Fruit fly (Drosophila melanogaster) whole organism, embryonic: ENCODE measurements around the gene CG5056.

Experiments used
- ATbp ChIP-seq: fragments of 200-800 bp; sonication (Bioruptor generic); optimal IDR thresholded peaks from 2 replicates; lab custom pipeline; 2017; ENCODE audit warnings: missing biosample characterization, mild to moderate bottlenecking, missing genetic modification characterization, missing genetic modification reagents
- Antp ChIP-seq: fragments of 200-800 bp; sonication (Bioruptor generic); optimal IDR thresholded peaks from 3 replicates; lab custom pipeline; 2016; ENCODE audit warnings: missing biosample characterization, missing genetic modification characterization
- CG11456 ChIP-seq: fragments of 200-800 bp; sonication (Bioruptor generic); IDR thresholded peaks from 3 replicates; pipeline ENCODE4 v1.3.6; 2022; ENCODE audit warnings: missing biosample characterization, missing genetic modification characterization
- CG11695 ChIP-seq: fragments of 200-800 bp; sonication (Bioruptor generic); IDR thresholded peaks from 3 replicates; pipeline ENCODE4 v1.3.6; 2022; ENCODE audit warnings: missing biosample characterization, missing genetic modification characterization
- CG12391 ChIP-seq: fragments of 200-800 bp; sonication (Bioruptor generic); optimal IDR thresholded peaks from 3 replicates; lab custom pipeline; 2018; ENCODE audit warnings: missing biosample characterization, mild to moderate bottlenecking, missing genetic modification characterization, moderate library complexity
- CG14441 ChIP-seq: fragments of 200-800 bp; sonication (Bioruptor generic); IDR thresholded peaks from 2 replicates; pipeline ENCODE4 v1.3.6; 2022; ENCODE audit warnings: missing biosample characterization, missing genetic modification characterization
- CG15514 ChIP-seq: fragments of 200-800 bp; sonication (Bioruptor generic); optimal IDR thresholded peaks from 3 replicates; lab custom pipeline; 2017; ENCODE audit warnings: missing biosample characterization, missing genetic modification characterization, mild to moderate bottlenecking, moderate library complexity, missing genetic modification reagents
- CG17361 ChIP-seq: fragments of 200-800 bp; sonication (Bioruptor generic); IDR thresholded peaks from 3 replicates; pipeline ENCODE4 v1.3.6; 2022; ENCODE audit warnings: missing biosample characterization, missing genetic modification characterization
- CG17385 ChIP-seq: fragments of 200-800 bp; sonication (Bioruptor generic); optimal IDR thresholded peaks from 3 replicates; lab custom pipeline; 2018; ENCODE audit warnings: missing biosample characterization, mild to moderate bottlenecking, missing genetic modification characterization
- CG2116 ChIP-seq: fragments of 200-800 bp; sonication (Bioruptor generic); optimal IDR thresholded peaks from 3 replicates; lab custom pipeline; 2018; ENCODE audit warnings: missing biosample characterization, mild to moderate bottlenecking, missing genetic modification characterization
- CG2199 ChIP-seq: fragments of 200-800 bp; sonication (Bioruptor generic); IDR thresholded peaks from 3 replicates; pipeline ENCODE4 v1.3.6; 2022; ENCODE audit warnings: missing biosample characterization, missing genetic modification characterization
- CG34376 ChIP-seq: fragments of 200-800 bp; sonication (Bioruptor generic); optimal IDR thresholded peaks from 2 replicates; lab custom pipeline; 2018; ENCODE audit warnings: missing biosample characterization, mild to moderate bottlenecking, missing genetic modification characterization
- CG4707 ChIP-seq: fragments of 200-800 bp; sonication (Bioruptor generic); optimal IDR thresholded peaks from 2 replicates; lab custom pipeline; 2018; ENCODE audit warnings: missing biosample characterization, mild to moderate bottlenecking, missing genetic modification characterization, moderate library complexity
- CG6689 ChIP-seq: fragments of 200-800 bp; sonication (Bioruptor generic); IDR thresholded peaks from 2 replicates; pipeline ENCODE4 v1.3.6; 2022; ENCODE audit warnings: missing biosample characterization, missing genetic modification characterization
- CG7987 ChIP-seq: fragments of 200-800 bp; sonication (Bioruptor generic); optimal IDR thresholded peaks from 2 replicates; lab custom pipeline; 2018; ENCODE audit warnings: missing biosample characterization, mild to moderate bottlenecking, missing genetic modification characterization, moderate library complexity
- CG9727 ChIP-seq: fragments of 200-800 bp; sonication (Bioruptor generic); optimal IDR thresholded peaks from 3 replicates; lab custom pipeline; 2017; ENCODE audit warnings: missing biosample characterization, mild to moderate bottlenecking, missing genetic modification characterization
- CG9817 ChIP-seq: fragments of 200-800 bp; sonication (Bioruptor generic); optimal IDR thresholded peaks from 2 replicates; lab custom pipeline; 2018; ENCODE audit warnings: missing biosample characterization, mild to moderate bottlenecking, missing genetic modification characterization, moderate library complexity
- Camta ChIP-seq: fragments of 200-800 bp; sonication (Bioruptor generic); optimal IDR thresholded peaks from 2 replicates; lab custom pipeline; 2016; ENCODE audit warnings: missing biosample characterization, missing genetic modification characterization
- CrebB ChIP-seq: fragments of 200-800 bp; sonication (Bioruptor generic); optimal IDR thresholded peaks from 3 replicates; lab custom pipeline; 2018; ENCODE audit warnings: missing biosample characterization, mild to moderate bottlenecking, missing genetic modification characterization
- Doc3 ChIP-seq: fragments of 200-800 bp; sonication (Bioruptor generic); IDR thresholded peaks from 3 replicates; pipeline ENCODE4 v1.3.6; 2022; ENCODE audit warnings: missing biosample characterization, missing genetic modification characterization; ENCODE audit not compliant: partially characterized antibody
- Dp ChIP-seq: fragments of 200-800 bp; sonication (Bioruptor generic); optimal IDR thresholded peaks from 2 replicates; lab custom pipeline; 2018; ENCODE audit warnings: missing biosample characterization, mild to moderate bottlenecking, missing genetic modification characterization, moderate library complexity
- HLH4C ChIP-seq: fragments of 200-800 bp; sonication (Bioruptor generic); IDR thresholded peaks from 3 replicates; pipeline ENCODE4 v1.3.6; 2022; ENCODE audit warnings: missing biosample characterization, missing genetic modification characterization; ENCODE audit not compliant: partially characterized antibody
- HLH54F ChIP-seq: fragments of 200-800 bp; sonication (Bioruptor generic); optimal IDR thresholded peaks from 3 replicates; lab custom pipeline; 2016; ENCODE audit warnings: missing biosample characterization, missing genetic modification characterization
- Hey ChIP-seq: fragments of 200-800 bp; sonication (Bioruptor generic); optimal IDR thresholded peaks from 3 replicates; lab custom pipeline; 2018; ENCODE audit warnings: missing biosample characterization, mild to moderate bottlenecking, missing genetic modification characterization
- Lhr ChIP-seq: fragments of 200-800 bp; sonication (Bioruptor generic); optimal IDR thresholded peaks from 3 replicates; lab custom pipeline; 2017; ENCODE audit warnings: mild to moderate bottlenecking, missing biosample characterization, missing genetic modification reagents, missing genetic modification characterization
- Lim3 ChIP-seq: fragments of 200-800 bp; sonication (Bioruptor generic); IDR thresholded peaks from 2 replicates; pipeline ENCODE4 v1.3.6; 2022; ENCODE audit warnings: missing biosample characterization, missing genetic modification characterization
- MESR4 ChIP-seq: fragments of 200-800 bp; sonication (Bioruptor generic); optimal IDR thresholded peaks from 2 replicates; lab custom pipeline; 2018; ENCODE audit warnings: missing biosample characterization, mild to moderate bottlenecking, missing genetic modification characterization, moderate library complexity
- Nf-YB ChIP-seq: fragments of 200-800 bp; sonication (Bioruptor generic); optimal IDR thresholded peaks from 3 replicates; lab custom pipeline; 2019; ENCODE audit warnings: missing biosample characterization, mild to moderate bottlenecking, missing genetic modification characterization, moderate library complexity
- Oaz ChIP-seq: fragments of 200-800 bp; sonication (Bioruptor generic); IDR thresholded peaks from 2 replicates; pipeline ENCODE4 v1.3.6; 2022; ENCODE audit warnings: missing biosample characterization, missing genetic modification characterization
- Scr ChIP-seq: fragments of 200-800 bp; sonication (Bioruptor generic); IDR thresholded peaks from 2 replicates; pipeline ENCODE4 v1.3.6; 2022; ENCODE audit warnings: missing biosample characterization, missing genetic modification characterization; ENCODE audit not compliant: partially characterized antibody
- Sin3A ChIP-seq: fragments of >200 bp; optimal IDR thresholded peaks from 2 replicates; lab custom pipeline; 2018
- Xrp1 ChIP-seq: fragments of 200-800 bp; sonication (Bioruptor generic); IDR thresholded peaks from 2 replicates; pipeline ENCODE4 v1.3.6; 2022; ENCODE audit warnings: missing biosample characterization, missing genetic modification characterization
- YL-1 ChIP-seq: fragments of 200-800 bp; sonication (Bioruptor generic); optimal IDR thresholded peaks from 3 replicates; lab custom pipeline; 2017; ENCODE audit warnings: missing biosample characterization, mild to moderate bottlenecking, missing genetic modification characterization
- al ChIP-seq: fragments of 200-800 bp; sonication (Bioruptor generic); IDR thresholded peaks from 2 replicates; pipeline ENCODE4 v1.3.6; 2022; ENCODE audit warnings: missing biosample characterization, missing genetic modification characterization
- bbx ChIP-seq: fragments of 200-800 bp; sonication (Bioruptor generic); IDR thresholded peaks from 2 replicates; pipeline ENCODE4 v1.3.6; 2022; ENCODE audit warnings: missing biosample characterization, missing genetic modification characterization; ENCODE audit not compliant: partially characterized antibody
- btn ChIP-seq: fragments of 200-800 bp; sonication (Bioruptor generic); optimal IDR thresholded peaks from 2 replicates; lab custom pipeline; 2016; ENCODE audit warnings: missing biosample characterization, missing genetic modification characterization
- chif ChIP-seq, 2 experiments: fragments of 200-800 bp; sonication (Bioruptor generic); optimal IDR thresholded peaks; 3 replicates each; lab custom pipeline; 2016; ENCODE audit warnings: missing biosample characterization in 2 of 2, missing genetic modification characterization in 2 of 2
- crol ChIP-seq: fragments of 200-800 bp; sonication (Bioruptor generic); IDR thresholded peaks from 2 replicates; pipeline ENCODE4 v1.3.6; 2022; ENCODE audit warnings: missing biosample characterization, missing genetic modification characterization
- exex ChIP-seq: fragments of 200-800 bp; sonication (Bioruptor generic); optimal IDR thresholded peaks from 4 replicates; lab custom pipeline; 2018; ENCODE audit warnings: missing biosample characterization, mild to moderate bottlenecking, missing genetic modification characterization, moderate library complexity
- gce ChIP-seq: fragments of 200-800 bp; sonication (Bioruptor generic); IDR thresholded peaks from 3 replicates; pipeline ENCODE4 v1.3.6; 2022; ENCODE audit warnings: missing biosample characterization, missing genetic modification characterization
- gfzf ChIP-seq: fragments of 200-800 bp; sonication (Bioruptor generic); optimal IDR thresholded peaks from 2 replicates; lab custom pipeline; 2016; ENCODE audit warnings: missing biosample characterization, mild to moderate bottlenecking, missing genetic modification characterization, moderate library complexity
- insv ChIP-seq, 2 experiments: fragments of 200-800 bp; sonication (Bioruptor generic); optimal IDR thresholded peaks; 3 replicates each; lab custom pipeline; 2016 to 2018; ENCODE audit warnings: missing biosample characterization in 2 of 2, missing genetic modification characterization in 2 of 2
- mam ChIP-seq: fragments of 200-800 bp; sonication (Bioruptor generic); optimal IDR thresholded peaks from 3 replicates; lab custom pipeline; 2016; ENCODE audit warnings: missing biosample characterization, missing genetic modification characterization
- nom ChIP-seq: fragments of 200-800 bp; sonication (Bioruptor generic); optimal IDR thresholded peaks from 2 replicates; lab custom pipeline; 2017; ENCODE audit warnings: missing biosample characterization, missing genetic modification characterization, mild to moderate bottlenecking, moderate library complexity, missing genetic modification reagents
- repo ChIP-seq: fragments of 200-800 bp; sonication (Bioruptor generic); optimal IDR thresholded peaks from 2 replicates; lab custom pipeline; 2016; ENCODE audit warnings: missing biosample characterization, missing genetic modification characterization
- schlank ChIP-seq: fragments of 200-800 bp; sonication (Bioruptor generic); optimal IDR thresholded peaks from 2 replicates; lab custom pipeline; 2018; ENCODE audit warnings: missing biosample characterization, mild to moderate bottlenecking, missing genetic modification characterization
- sd ChIP-seq: fragments of 200-800 bp; sonication (Bioruptor generic); optimal IDR thresholded peaks from 3 replicates; lab custom pipeline; 2018; ENCODE audit warnings: missing biosample characterization, mild to moderate bottlenecking, missing genetic modification characterization, moderate library complexity
- seq ChIP-seq: fragments of 200-800 bp; sonication (Bioruptor generic); IDR thresholded peaks from 2 replicates; pipeline ENCODE4 v1.3.6; 2022; ENCODE audit warnings: missing biosample characterization, missing genetic modification characterization
- slou ChIP-seq: fragments of 200-800 bp; sonication (Bioruptor generic); optimal IDR thresholded peaks from 3 replicates; lab custom pipeline; 2016; ENCODE audit warnings: missing biosample characterization, missing genetic modification characterization
- stc ChIP-seq: fragments of 200-800 bp; sonication (Bioruptor generic); IDR thresholded peaks from 2 replicates; pipeline ENCODE4 v1.3.6; 2022; ENCODE audit warnings: missing biosample characterization, missing genetic modification characterization
- stwl ChIP-seq: fragments of 200-800 bp; sonication (Bioruptor generic); optimal IDR thresholded peaks from 3 replicates; lab custom pipeline; 2018; ENCODE audit warnings: missing biosample characterization, mild to moderate bottlenecking, missing genetic modification characterization, moderate library complexity
- unpg ChIP-seq: fragments of 200-800 bp; sonication (Bioruptor generic); optimal IDR thresholded peaks from 3 replicates; lab custom pipeline; 2018; ENCODE audit warnings: missing biosample characterization, mild to moderate bottlenecking, missing genetic modification characterization, moderate library complexity

Gene CG5056

dm6 chr2L:10379865-10380264 is 13.4 kb downstream of the CG5056 start, which contains the start of gene gny (continued):
- TF ChIP-seq Nf-YB (GFP tag; lab: Kevin White, UChicago) (no peak), CG2116 (GFP tag; lab: Kevin White, UChicago) (peak; percentile 35), slou (GFP tag; lab: Kevin White, UChicago) (no peak), CG9817 (tag; lab: Kevin White, UChicago) (no peak), nom (GFP tag; lab: Kevin White, UChicago) (no peak), Lim3 (GFP tag; lab: Robert Waterston, UW) (no peak), al (GFP tag; lab: Robert Waterston, UW) (no peak), bbx (GFP tag; lab: Robert Waterston, UW) (no peak), CG11456 (GFP tag; lab: Robert Waterston, UW) (no peak), CrebB (tag; lab: Kevin White, UChicago) (no peak), CG4707 (GFP tag; lab: Kevin White, UChicago) (no peak), btn (GFP tag; lab: Kevin White, UChicago) (no peak), schlank (tag; lab: Kevin White, UChicago) (no peak), Scr (GFP tag; lab: Robert Waterston, UW) (peak; percentile 29), stc (GFP tag; lab: Robert Waterston, UW) (no peak), HLH54F (GFP tag; lab: Kevin White, UChicago) (no peak), CG14441 (GFP tag; lab: Robert Waterston, UW) (no peak), Antp (GFP tag; lab: Kevin White, UChicago) (no peak), Sin3A (lab: Kevin White, UChicago) (peak; percentile 2), CG17361 (GFP tag; lab: Robert Waterston, UW) (no peak), ATbp (GFP tag; lab: Kevin White, UChicago) (no peak), Lhr (GFP tag; lab: Kevin White, UChicago) (peak; percentile 15), gce (no peak), chif (GFP tag; optimal IDR thresholded peaks at IDR 0.05; lab: Kevin White, UChicago) (no peak), MESR4 (GFP tag; lab: Kevin White, UChicago) (no peak), CG6689 (no peak), YL-1 (GFP tag; lab: Kevin White, UChicago) (peak; percentile 40), sd (tag; lab: Kevin White, UChicago) (no peak), CG7987 (GFP tag; lab: Kevin White, UChicago) (no peak), CG15514 (GFP tag; lab: Kevin White, UChicago) (peak; percentile 6), Dp (GFP tag; lab: Kevin White, UChicago) (peak; percentile 74), CG11695 (no peak), CG9727 (no peak), repo (GFP tag; lab: Kevin White, UChicago) (no peak), mam (GFP tag; lab: Kevin White, UChicago) (no peak), CG17385 (no peak), exex (tag; lab: Kevin White, UChicago) (no peak), Xrp1 (GFP tag; lab: Robert Waterston, UW) (no peak), Camta (GFP tag; lab: Kevin White, UChicago) (no peak), stwl (tag; lab: Kevin White, UChicago) (peak; percentile 42), insv (GFP tag; optimal IDR thresholded peaks at IDR 0.05; lab: Kevin White, UChicago) (no peak), CG2199 (GFP tag; lab: Robert Waterston, UW) (no peak), Oaz (GFP tag; lab: Robert Waterston, UW) (no peak), HLH4C (peak; percentile 49; the same call in 2 of the 3 replicates), CG12391 (no peak), Doc3 (GFP tag; lab: Robert Waterston, UW) (no peak), seq (GFP tag; lab: Robert Waterston, UW) (no peak), CG34376 (GFP tag; lab: Kevin White, UChicago) (no peak), unpg (no peak), crol (no peak), gfzf (GFP tag; lab: Kevin White, UChicago) (peak; percentile 19), Hey (tag; lab: Kevin White, UChicago) (no peak)
